Fruit fly (Drosophila melanogaster) whole organism, embryonic: ENCODE results near the gene Grip91.

Experiments used
- Awh ChIP-seq: fragments of 200-800 bp; sonication (Bioruptor generic); IDR thresholded peaks from 2 replicates; pipeline ENCODE4, ENCODE4 v1.3.6; 2022; ENCODE audit warnings: missing biosample characterization, missing genetic modification characterization
- BEAF-32 ChIP-seq: fragments of 200-800 bp; sonication (Bioruptor generic); optimal IDR thresholded peaks from 3 replicates; lab custom pipeline; 2017; ENCODE audit warnings: missing biosample characterization, missing genetic modification characterization, mild to moderate bottlenecking, moderate library complexity, missing genetic modification reagents
- CG10366 ChIP-seq: fragments of 200-800 bp; sonication (Bioruptor generic); IDR thresholded peaks from 2 replicates; pipeline ENCODE4 v1.3.6; 2022; ENCODE audit warnings: missing biosample characterization, missing genetic modification characterization
- CG1233 ChIP-seq: fragments of 200-800 bp; sonication (Bioruptor generic); optimal IDR thresholded peaks from 4 replicates; lab custom pipeline; 2018; ENCODE audit warnings: missing biosample characterization, mild to moderate bottlenecking, missing genetic modification characterization
- CG13624 ChIP-seq: fragments of 200-800 bp; sonication (Bioruptor generic); optimal IDR thresholded peaks from 2 replicates; lab custom pipeline; 2016; ENCODE audit warnings: missing biosample characterization, missing genetic modification characterization
- CG14667 ChIP-seq: fragments of 200-800 bp; sonication (Bioruptor generic); IDR thresholded peaks from 2 replicates; pipeline ENCODE4 v1.3.6; 2022; ENCODE audit warnings: missing biosample characterization, missing genetic modification characterization
- CG14710 ChIP-seq: fragments of 200-800 bp; sonication (Bioruptor generic); optimal IDR thresholded peaks from 3 replicates; lab custom pipeline; 2019; ENCODE audit warnings: missing biosample characterization, mild to moderate bottlenecking, missing genetic modification characterization, moderate library complexity
- CG15479 ChIP-seq: fragments of 200-800 bp; sonication (Bioruptor generic); optimal IDR thresholded peaks from 3 replicates; lab custom pipeline; 2019; ENCODE audit warnings: missing biosample characterization, mild to moderate bottlenecking, missing genetic modification characterization, moderate library complexity
- CG17829 ChIP-seq: fragments of 200-800 bp; optimal IDR thresholded peaks from 2 replicates; lab custom pipeline; 2019; ENCODE audit warnings: missing biosample characterization, mild to moderate bottlenecking, missing genetic modification characterization, moderate library complexity
- CG18476 ChIP-seq: fragments of 200-800 bp; sonication (Bioruptor generic); optimal IDR thresholded peaks from 2 replicates; lab custom pipeline; 2016; ENCODE audit warnings: missing biosample characterization, mild to moderate bottlenecking, missing genetic modification characterization
- CG2129 ChIP-seq: fragments of 200-800 bp; sonication (Bioruptor generic); IDR thresholded peaks from 2 replicates; pipeline ENCODE4 v1.3.6; 2022; ENCODE audit warnings: missing biosample characterization, missing genetic modification characterization; ENCODE audit not compliant: partially characterized antibody
- CG30020 ChIP-seq: fragments of 200-800 bp; optimal IDR thresholded peaks from 2 replicates; lab custom pipeline; 2019; ENCODE audit warnings: missing biosample characterization, mild to moderate bottlenecking, missing genetic modification characterization, moderate library complexity
- CG33213 ChIP-seq: fragments of 200-800 bp; sonication (Bioruptor generic); optimal IDR thresholded peaks from 3 replicates; lab custom pipeline; 2016; ENCODE audit warnings: missing biosample characterization, missing genetic modification characterization
- CG3726 ChIP-seq: fragments of 200-800 bp; sonication (Bioruptor generic); IDR thresholded peaks from 3 replicates; pipeline ENCODE4, ENCODE4 v1.3.6; 2022; ENCODE audit warnings: missing biosample characterization, missing genetic modification characterization
- CG4360 ChIP-seq: fragments of 200-800 bp; sonication (Bioruptor generic); IDR thresholded peaks from 2 replicates; pipeline ENCODE4 v1.3.6; 2022; ENCODE audit warnings: missing biosample characterization, missing genetic modification characterization
- CG6813 ChIP-seq: fragments of 200-800 bp; sonication (Bioruptor generic); optimal IDR thresholded peaks from 2 replicates; lab custom pipeline; 2017; ENCODE audit warnings: missing biosample characterization, missing genetic modification characterization, mild to moderate bottlenecking, moderate library complexity, missing genetic modification reagents
- CG7786 ChIP-seq: fragments of 200-800 bp; sonication (Bioruptor generic); optimal IDR thresholded peaks from 2 replicates; lab custom pipeline; 2016; ENCODE audit warnings: missing biosample characterization, missing genetic modification characterization
- CTCF ChIP-seq: fragments of 200-800 bp; sonication (Bioruptor generic); optimal IDR thresholded peaks from 2 replicates; lab custom pipeline; 2017; ENCODE audit warnings: missing biosample characterization, mild to moderate bottlenecking, missing genetic modification characterization, moderate library complexity
- CkIIα-i1 ChIP-seq: fragments of 200-800 bp; sonication (Bioruptor generic); IDR thresholded peaks from 2 replicates; pipeline ENCODE4 v1.3.6; 2022; ENCODE audit warnings: missing biosample characterization, missing genetic modification characterization
- Dbx ChIP-seq: fragments of 200-800 bp; sonication (Bioruptor generic); IDR thresholded peaks from 3 replicates; pipeline ENCODE4 v1.3.6; 2022; ENCODE audit warnings: missing biosample characterization, missing genetic modification characterization
- GATAe ChIP-seq: fragments of 200-800 bp; sonication (Bioruptor generic); conservative IDR thresholded peaks from 2 replicates; pipeline ENCODE4 v1.3.6; 2022; ENCODE audit warnings: missing biosample characterization, missing genetic modification characterization
- Gug ChIP-seq: fragments of 200-800 bp; sonication (Bioruptor generic); IDR thresholded peaks from 4 replicates; pipeline ENCODE4 v1.3.6; 2022; ENCODE audit warnings: missing biosample characterization, missing genetic modification characterization
- HLHmδ ChIP-seq: fragments of 200-800 bp; sonication (Bioruptor generic); optimal IDR thresholded peaks from 2 replicates; lab custom pipeline; 2018; ENCODE audit warnings: missing biosample characterization, mild to moderate bottlenecking, missing genetic modification characterization, moderate library complexity
- HmgZ ChIP-seq: fragments of 200-800 bp; sonication (Bioruptor generic); optimal IDR thresholded peaks from 2 replicates; lab custom pipeline; 2018; ENCODE audit warnings: missing biosample characterization, mild to moderate bottlenecking, missing genetic modification characterization
- Hr78 ChIP-seq, 2 experiments: fragments of 200-800 bp in 1 of 2; fragments of >200 bp in 1 of 2; sonication (Bioruptor generic) in 1 of 2; optimal IDR thresholded peaks; 2 replicates each; lab custom pipeline; 2017 to 2019; ENCODE audit warnings: missing biosample characterization in 2 of 2, missing genetic modification characterization in 2 of 2, mild to moderate bottlenecking in 1 of 2, moderate library complexity in 1 of 2
- Med ChIP-seq: fragments of 200-800 bp; sonication (Bioruptor generic); peaks from one replicate; lab custom pipeline; 2016; ENCODE audit warnings: missing biosample characterization, missing genetic modification characterization, mild to moderate bottlenecking, inconsistent platforms, moderate library complexity
- Nf-YA ChIP-seq: fragments of 200-800 bp; sonication (Bioruptor generic); IDR thresholded peaks from 2 replicates; pipeline ENCODE4 v1.3.6; 2022; ENCODE audit warnings: missing biosample characterization, missing genetic modification characterization
- NfI ChIP-seq: fragments of 200-800 bp; sonication (Bioruptor generic); optimal IDR thresholded peaks from 3 replicates; lab custom pipeline; 2018; ENCODE audit warnings: missing biosample characterization, mild to moderate bottlenecking, missing genetic modification characterization, moderate library complexity
- PHDP ChIP-seq: fragments of 200-800 bp; sonication (Bioruptor generic); optimal IDR thresholded peaks from 3 replicates; lab custom pipeline; 2018; ENCODE audit warnings: missing biosample characterization, mild to moderate bottlenecking, missing genetic modification characterization, moderate library complexity
- Ravus ChIP-seq: fragments of 200-800 bp; sonication (Bioruptor generic); IDR thresholded peaks from 2 replicates; pipeline ENCODE4 v1.3.6; 2022; ENCODE audit warnings: missing biosample characterization, missing genetic modification characterization
- ara ChIP-seq: fragments of 200-800 bp; sonication (Bioruptor generic); IDR thresholded peaks from 2 replicates; pipeline ENCODE4 v1.3.6; 2022; ENCODE audit warnings: missing biosample characterization, missing genetic modification characterization
- cas ChIP-seq: fragments of 200-800 bp; sonication (Bioruptor generic); IDR thresholded peaks from 2 replicates; pipeline ENCODE4 v1.3.6; 2022; ENCODE audit warnings: missing biosample characterization, missing genetic modification characterization
- cato ChIP-seq: fragments of 200-800 bp; sonication (Bioruptor generic); optimal IDR thresholded peaks from 2 replicates; lab custom pipeline; 2016; ENCODE audit warnings: missing biosample characterization, missing genetic modification characterization, borderline replicate concordance
- caup ChIP-seq: fragments of 200-800 bp; sonication (Bioruptor generic); optimal IDR thresholded peaks from 3 replicates; lab custom pipeline; 2017; ENCODE audit warnings: missing biosample characterization, mild to moderate bottlenecking, missing genetic modification characterization, moderate library complexity; ENCODE audit not compliant: severe bottlenecking
- dysf ChIP-seq: fragments of 200-800 bp; sonication (Bioruptor generic); IDR thresholded peaks from 3 replicates; pipeline ENCODE4 v1.3.6; 2022; ENCODE audit warnings: missing biosample characterization, missing genetic modification characterization
- gcm2 ChIP-seq: fragments of 200-800 bp; sonication (Bioruptor generic); optimal IDR thresholded peaks from 2 replicates; lab custom pipeline; 2016; ENCODE audit warnings: missing biosample characterization, missing genetic modification characterization
- grau ChIP-seq: fragments of 200-800 bp; optimal IDR thresholded peaks from 3 replicates; lab custom pipeline; 2019; ENCODE audit warnings: missing biosample characterization, mild to moderate bottlenecking, missing genetic modification characterization, moderate library complexity
- hkb ChIP-seq, 2 experiments: fragments of 200-800 bp in 1 of 2; fragments of >200 bp in 1 of 2; sonication (Bioruptor generic) in 1 of 2; IDR thresholded peaks in 1 of 2; optimal IDR thresholded peaks in 1 of 2; 2 replicates each; pipeline versions ENCODE4 v1.3.6 to Lab custom; 2017 to 2022; ENCODE audit warnings: missing biosample characterization in 1 of 2, missing genetic modification characterization in 1 of 2
- ken ChIP-seq: fragments of 200-800 bp; sonication (Bioruptor generic); IDR thresholded peaks from 3 replicates; pipeline ENCODE4 v1.3.6; 2022; ENCODE audit warnings: missing biosample characterization, missing genetic modification characterization
- mirr ChIP-seq: fragments of 200-800 bp; sonication (Bioruptor generic); optimal IDR thresholded peaks from 3 replicates; lab custom pipeline; 2018; ENCODE audit warnings: missing biosample characterization, mild to moderate bottlenecking, missing genetic modification characterization
- prd ChIP-seq, 3 experiments: fragments of >200 bp in 2 of 3; fragments of 200-800 bp in 1 of 3; sonication (Bioruptor generic) in 1 of 3; optimal IDR thresholded peaks in 2 of 3; IDR thresholded peaks in 1 of 3; 2 replicates in 2 of 3; 3 replicates in 1 of 3; pipeline versions ENCODE4 v1.3.6 to Lab custom; 2017 to 2022; ENCODE audit warnings: missing biosample characterization in 1 of 3, missing genetic modification characterization in 1 of 3
- sim ChIP-seq: fragments of 200-800 bp; sonication (Bioruptor generic); IDR thresholded peaks from 2 replicates; pipeline ENCODE4 v1.3.6; 2022; ENCODE audit warnings: missing biosample characterization, missing genetic modification characterization
- stc ChIP-seq: fragments of 200-800 bp; sonication (Bioruptor generic); IDR thresholded peaks from 2 replicates; pipeline ENCODE4 v1.3.6; 2022; ENCODE audit warnings: missing biosample characterization, missing genetic modification characterization
- unc-4 ChIP-seq: fragments of 200-800 bp; sonication (Bioruptor generic); IDR thresholded peaks from 2 replicates; pipeline ENCODE4 v1.3.6; 2022; ENCODE audit warnings: missing biosample characterization, missing genetic modification characterization; ENCODE audit not compliant: partially characterized antibody
- wdn ChIP-seq: fragments of 200-800 bp; sonication (Bioruptor generic); IDR thresholded peaks from 2 replicates; pipeline ENCODE4 v1.3.6; 2022; ENCODE audit warnings: missing biosample characterization, missing genetic modification characterization
- zen ChIP-seq: fragments of 200-800 bp; sonication (Bioruptor generic); optimal IDR thresholded peaks from 3 replicates; lab custom pipeline; 2018; ENCODE audit warnings: missing biosample characterization, mild to moderate bottlenecking, missing genetic modification characterization, moderate library complexity
- zen2 ChIP-seq: fragments of 200-800 bp; sonication (Bioruptor generic); IDR thresholded peaks from 3 replicates; pipeline ENCODE4 v1.3.6; 2022; ENCODE audit warnings: missing biosample characterization, missing genetic modification characterization; ENCODE audit not compliant: partially characterized antibody

The Grip91 gene

DNA sequence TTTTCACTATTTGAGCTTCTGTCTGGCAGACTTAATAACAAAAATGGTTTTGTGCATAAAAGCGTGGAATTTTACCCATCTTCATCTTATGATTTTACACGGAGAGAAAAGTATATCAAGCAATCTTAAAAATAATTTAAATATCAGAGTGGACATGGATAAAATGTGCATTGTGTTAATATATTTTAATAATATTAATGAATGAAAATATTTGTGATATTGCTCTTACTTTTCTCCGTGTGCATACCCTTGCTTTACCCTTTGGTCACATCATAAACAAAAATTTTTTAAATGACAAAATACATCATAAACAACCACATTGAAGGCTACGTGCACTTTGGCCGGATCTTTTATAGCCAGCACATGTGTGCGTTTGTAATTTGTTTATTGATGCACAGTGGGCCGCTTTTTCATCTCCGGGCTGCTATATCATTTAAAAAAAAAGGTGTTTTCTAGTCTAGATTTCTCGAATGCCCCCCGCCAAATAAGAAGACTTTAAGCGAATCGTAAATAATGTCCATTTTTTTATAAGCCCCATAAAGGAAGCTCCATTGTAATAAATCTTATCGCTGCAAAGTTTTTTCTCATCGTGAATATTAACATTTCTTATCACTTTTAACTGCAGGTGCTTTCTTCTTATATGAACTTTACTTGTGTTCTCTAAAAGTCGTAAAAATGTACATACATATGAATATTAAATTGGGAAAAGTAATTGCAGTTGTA lies 20.1 kb upstream of the Grip91 start (continued):
- TF ChIP-seq hkb (optimal IDR thresholded peaks at IDR 0.05; lab: Kevin White, UChicago) (no peak), hkb (GFP tag; IDR thresholded peaks at IDR 0.05; lab: Robert Waterston, UW) (peak; percentile 73; the same call in 1 of the 2 replicates), CG2129 (no peak), HLHmδ (GFP tag; lab: Kevin White, UChicago) (no peak), PHDP (tag; lab: Kevin White, UChicago) (peak; percentile 43), CG6813 (GFP tag; lab: Kevin White, UChicago) (no peak), CG13624 (GFP tag; lab: Kevin White, UChicago) (no peak), Hr78 (GFP tag; optimal IDR thresholded peaks at IDR 0.05; lab: Kevin White, UChicago) (peak in 1 of 2 experiments; percentile 8), BEAF-32 (GFP tag; lab: Kevin White, UChicago) (no peak), grau (tag; lab: Kevin White, UChicago) (peak; percentile 54), GATAe (GFP tag; lab: Robert Waterston, UW) (no peak), Dbx (0 out of 3 replicates have a peak, but pooled peaks have one; percentile 15), Awh (peak; percentile 28; the same call in 1 of the 2 replicates), prd (optimal IDR thresholded peaks at IDR 0.05; lab: Kevin White, UChicago) (no peak), prd (GFP tag; IDR thresholded peaks at IDR 0.05; lab: Robert Waterston, UW) (peak; percentile 61), CG1233 (GFP tag; lab: Kevin White, UChicago) (peak; percentile 27), CG7786 (no peak), Nf-YA (GFP tag; lab: Robert Waterston, UW) (0 out of 2 replicates have a peak, but pooled peaks have one; percentile 46), NfI (GFP tag; lab: Kevin White, UChicago) (peak; percentile 11), CG14710 (peak; percentile 34), ken (GFP tag; lab: Robert Waterston, UW) (0 out of 3 replicates have a peak, but pooled peaks have one; percentile 45), stc (GFP tag; lab: Robert Waterston, UW) (peak; percentile 15; the same call in 1 of the 2 replicates), unc-4 (no peak), CG33213 (no peak), caup (GFP tag; lab: Kevin White, UChicago) (peak; percentile 41), zen2 (GFP tag; lab: Robert Waterston, UW) (no peak), CkIIα-i1 (GFP tag; lab: Robert Waterston, UW) (no peak), CTCF (GFP tag; lab: Kevin White, UChicago) (no peak), Gug (GFP tag; lab: Robert Waterston, UW) (peak; percentile 39; the same call in 2 of the 4 replicates), CG4360 (no peak), CG30020 (tag; lab: Kevin White, UChicago) (no peak), dysf (peak; percentile 61; the same call in 2 of the 3 replicates), CG17829 (tag; lab: Kevin White, UChicago) (peak; percentile 42), cas (0 out of 2 replicates have a peak, but pooled peaks have one; percentile 8), zen (no peak), sim (no peak), wdn (GFP tag; lab: Robert Waterston, UW) (0 out of 2 replicates have a peak, but pooled peaks have one; percentile 34), Ravus (GFP tag; lab: Robert Waterston, UW) (no peak), mirr (no peak), Med (peak; percentile 61), ara (GFP tag; lab: Robert Waterston, UW) (peak; percentile 62), CG10366 (GFP tag; lab: Robert Waterston, UW) (no peak), HmgZ (tag; lab: Kevin White, UChicago) (peak; percentile 8), CG14667 (GFP tag; lab: Robert Waterston, UW) (no peak), CG18476 (peak; percentile 11), CG15479 (no peak), CG3726 (0 out of 3 replicates have a peak, but pooled peaks have one; percentile 27), gcm2 (no peak), cato (GFP tag; lab: Kevin White, UChicago) (no peak)
